Fruit fly (Drosophila melanogaster): ENCODE results near the gene CapaR.

- TF ChIP-seq Oli (tag; optimal IDR thresholded peaks at IDR 0.05): no peak
- TF ChIP-seq croc (GFP tag; conservative IDR thresholded peaks at IDR 0.05): no peak
- TF ChIP-seq Six4 (GFP tag; optimal IDR thresholded peaks at IDR 0.05): no peak
- TF ChIP-seq CG1647 (GFP tag; optimal IDR thresholded peaks at IDR 0.05): no peak
- peak in 1 of 3 experiments; percentile 40 for TF ChIP-seq Stat92E (GFP tag; optimal IDR thresholded peaks at IDR 0.05)
- TF ChIP-seq crc (GFP tag; optimal IDR thresholded peaks at IDR 0.05): no peak
- TF ChIP-seq usp (GFP tag; optimal IDR thresholded peaks at IDR 0.05): no peak
These were observed 22.7 kb upstream of the CapaR start for dm6 chr3L:21584683-21585082.

All from whole organism, embryonic.